Fruit fly (Drosophila melanogaster) whole organism, embryonic: ENCODE data around the gene pit.
A peak's percentile ranks its signal among the peaks of the same experiment; 100 is the strongest.

Source experiments
- Aef1 ChIP-seq: fragments of 200-800 bp; sonication (Bioruptor generic); IDR thresholded peaks from 3 replicates; pipeline ENCODE4 v1.3.6; 2022; ENCODE audit warnings: missing biosample characterization, missing genetic modification characterization
- Antp ChIP-seq: fragments of 200-800 bp; sonication (Bioruptor generic); optimal IDR thresholded peaks from 3 replicates; lab custom pipeline; 2016; ENCODE audit warnings: missing biosample characterization, missing genetic modification characterization
- Bdp1 ChIP-seq: fragments of 200-800 bp; sonication (Bioruptor generic); optimal IDR thresholded peaks from 3 replicates; lab custom pipeline; 2016; ENCODE audit warnings: missing biosample characterization, missing genetic modification characterization
- C15 ChIP-seq: fragments of 200-800 bp; sonication (Bioruptor generic); IDR thresholded peaks from 3 replicates; pipeline ENCODE4 v1.3.6; 2022; ENCODE audit warnings: missing biosample characterization, missing genetic modification characterization
- CG10431 ChIP-seq: fragments of 200-800 bp; sonication (Bioruptor generic); optimal IDR thresholded peaks from 3 replicates; lab custom pipeline; 2018; ENCODE audit warnings: missing biosample characterization, mild to moderate bottlenecking, missing genetic modification characterization
- CG11093 ChIP-seq: fragments of 200-800 bp; sonication (Bioruptor generic); IDR thresholded peaks from 3 replicates; pipeline ENCODE4 v1.3.6; 2022; ENCODE audit warnings: missing biosample characterization, missing genetic modification characterization
- CG11560 ChIP-seq: fragments of 200-800 bp; sonication (Bioruptor generic); IDR thresholded peaks from 3 replicates; pipeline ENCODE4 v1.3.6; 2022; ENCODE audit warnings: missing biosample characterization, missing genetic modification characterization
- CG11695 ChIP-seq: fragments of 200-800 bp; sonication (Bioruptor generic); IDR thresholded peaks from 3 replicates; pipeline ENCODE4 v1.3.6; 2022; ENCODE audit warnings: missing biosample characterization, missing genetic modification characterization
- CG12071 ChIP-seq: fragments of 200-800 bp; sonication (Bioruptor generic); optimal IDR thresholded peaks from 3 replicates; lab custom pipeline; 2018; ENCODE audit warnings: missing biosample characterization, mild to moderate bottlenecking, missing genetic modification characterization
- CG12104 ChIP-seq: fragments of 200-800 bp; sonication (Bioruptor generic); optimal IDR thresholded peaks from 3 replicates; lab custom pipeline; 2016; ENCODE audit warnings: missing biosample characterization, missing genetic modification characterization
- CG12391 ChIP-seq: fragments of 200-800 bp; sonication (Bioruptor generic); optimal IDR thresholded peaks from 3 replicates; lab custom pipeline; 2018; ENCODE audit warnings: missing biosample characterization, mild to moderate bottlenecking, missing genetic modification characterization, moderate library complexity
- CG14441 ChIP-seq: fragments of 200-800 bp; sonication (Bioruptor generic); IDR thresholded peaks from 2 replicates; pipeline ENCODE4 v1.3.6; 2022; ENCODE audit warnings: missing biosample characterization, missing genetic modification characterization
- CG17186 ChIP-seq: fragments of 200-800 bp; sonication (Bioruptor generic); optimal IDR thresholded peaks from 3 replicates; lab custom pipeline; 2017; ENCODE audit warnings: missing biosample characterization, missing genetic modification reagents, missing genetic modification characterization
- CG17612 ChIP-seq: fragments of 200-800 bp; sonication (Bioruptor generic); IDR thresholded peaks from 2 replicates; pipeline ENCODE4 v1.3.6; 2022; ENCODE audit warnings: missing biosample characterization, missing genetic modification characterization
- CG17802 ChIP-seq: fragments of 200-800 bp; sonication (Bioruptor generic); optimal IDR thresholded peaks from 2 replicates; lab custom pipeline; 2018; ENCODE audit warnings: missing biosample characterization, mild to moderate bottlenecking, missing genetic modification characterization, moderate library complexity
- CG31441 ChIP-seq: fragments of 200-800 bp; sonication (Bioruptor generic); IDR thresholded peaks from 2 replicates; pipeline ENCODE4 v1.3.6; 2022; ENCODE audit warnings: missing biosample characterization, missing genetic modification characterization
- CG4424 ChIP-seq: fragments of 200-800 bp; sonication (Bioruptor generic); optimal IDR thresholded peaks from 3 replicates; lab custom pipeline; 2016; ENCODE audit warnings: missing biosample characterization, missing genetic modification characterization
- CG5180 ChIP-seq: fragments of 200-800 bp; sonication (Bioruptor generic); optimal IDR thresholded peaks from 3 replicates; lab custom pipeline; 2017; ENCODE audit warnings: missing biosample characterization, missing genetic modification characterization, mild to moderate bottlenecking, moderate library complexity, missing genetic modification reagents
- CG5245 ChIP-seq: fragments of 200-800 bp; sonication (Bioruptor generic); optimal IDR thresholded peaks from 3 replicates; lab custom pipeline; 2016; ENCODE audit warnings: missing biosample characterization, missing genetic modification characterization
- CG8089 ChIP-seq: fragments of 200-800 bp; sonication (Bioruptor generic); optimal IDR thresholded peaks from 3 replicates; lab custom pipeline; 2016; ENCODE audit warnings: missing biosample characterization, missing genetic modification characterization
- CG8281 ChIP-seq: fragments of 200-800 bp; sonication (Bioruptor generic); optimal IDR thresholded peaks from 2 replicates; lab custom pipeline; 2018; ENCODE audit warnings: missing biosample characterization, mild to moderate bottlenecking, missing genetic modification characterization, moderate library complexity
- CG8359 ChIP-seq: fragments of 200-800 bp; sonication (Bioruptor generic); optimal IDR thresholded peaks from 2 replicates; lab custom pipeline; 2017; ENCODE audit warnings: missing biosample characterization, mild to moderate bottlenecking, missing genetic modification characterization, borderline replicate concordance
- CG8765 ChIP-seq: fragments of 200-800 bp; sonication (Bioruptor generic); IDR thresholded peaks from 2 replicates; pipeline ENCODE4 v1.3.6; 2022; ENCODE audit warnings: missing biosample characterization, missing genetic modification characterization
- CrebB ChIP-seq: fragments of 200-800 bp; sonication (Bioruptor generic); optimal IDR thresholded peaks from 3 replicates; lab custom pipeline; 2018; ENCODE audit warnings: missing biosample characterization, mild to moderate bottlenecking, missing genetic modification characterization
- ERR ChIP-seq: fragments of 200-800 bp; sonication (Bioruptor generic); optimal IDR thresholded peaks from 2 replicates; lab custom pipeline; 2016; ENCODE audit warnings: missing biosample characterization, missing genetic modification characterization
- Med ChIP-seq: fragments of 200-800 bp; sonication (Bioruptor generic); peaks from one replicate; lab custom pipeline; 2016; ENCODE audit warnings: missing biosample characterization, missing genetic modification characterization, mild to moderate bottlenecking, inconsistent platforms, moderate library complexity
- Meics ChIP-seq: fragments of 200-800 bp; sonication (Bioruptor generic); optimal IDR thresholded peaks from 2 replicates; lab custom pipeline; 2017; ENCODE audit warnings: missing biosample characterization, mild to moderate bottlenecking, missing genetic modification characterization
- Nf-YA ChIP-seq: fragments of 200-800 bp; sonication (Bioruptor generic); IDR thresholded peaks from 2 replicates; pipeline ENCODE4 v1.3.6; 2022; ENCODE audit warnings: missing biosample characterization, missing genetic modification characterization
- Ravus ChIP-seq: fragments of 200-800 bp; sonication (Bioruptor generic); IDR thresholded peaks from 2 replicates; pipeline ENCODE4 v1.3.6; 2022; ENCODE audit warnings: missing biosample characterization, missing genetic modification characterization
- Stat92E ChIP-seq, 3 experiments: fragments of >200 bp in 2 of 3; fragments of 200-800 bp in 1 of 3; sonication (Bioruptor generic) in 1 of 3; optimal IDR thresholded peaks; 2 replicates each; lab custom pipeline; 2017 to 2019; ENCODE audit warnings: missing biosample characterization in 3 of 3, missing genetic modification characterization in 3 of 3, mild to moderate bottlenecking in 1 of 3, moderate library complexity in 1 of 3
- Usf ChIP-seq: fragments of 200-800 bp; sonication (Bioruptor generic); optimal IDR thresholded peaks from 2 replicates; lab custom pipeline; 2017; ENCODE audit warnings: missing genotype, missing biosample characterization, missing genetic modification characterization
- abd-A ChIP-seq: fragments of 200-800 bp; sonication (Bioruptor generic); optimal IDR thresholded peaks from 3 replicates; lab custom pipeline; 2019; ENCODE audit warnings: missing biosample characterization, mild to moderate bottlenecking, missing genetic modification characterization, moderate library complexity
- ato ChIP-seq: fragments of 200-800 bp; sonication (Bioruptor generic); IDR thresholded peaks from 2 replicates; pipeline ENCODE4 v1.3.6; 2022; ENCODE audit warnings: missing biosample characterization, missing genetic modification characterization; ENCODE audit not compliant: partially characterized antibody
- cas ChIP-seq: fragments of 200-800 bp; sonication (Bioruptor generic); IDR thresholded peaks from 2 replicates; pipeline ENCODE4 v1.3.6; 2022; ENCODE audit warnings: missing biosample characterization, missing genetic modification characterization
- crc ChIP-seq: fragments of 200-800 bp; sonication (Bioruptor generic); optimal IDR thresholded peaks from 2 replicates; lab custom pipeline; 2016; ENCODE audit warnings: missing biosample characterization, missing genetic modification characterization
- dan ChIP-seq: fragments of 200-800 bp; sonication (Bioruptor generic); IDR thresholded peaks from 2 replicates; pipeline ENCODE4 v1.3.6; 2022; ENCODE audit warnings: missing biosample characterization, missing genetic modification characterization
- dati ChIP-seq: fragments of 200-800 bp; sonication (Bioruptor generic); IDR thresholded peaks from 2 replicates; pipeline ENCODE4 v1.3.6; 2022; ENCODE audit warnings: missing biosample characterization, missing genetic modification characterization
- fd102C ChIP-seq: fragments of 200-800 bp; sonication (Bioruptor generic); optimal IDR thresholded peaks from 2 replicates; lab custom pipeline; 2018; ENCODE audit warnings: missing biosample characterization, mild to moderate bottlenecking, missing genetic modification characterization, moderate library complexity
- fu2 ChIP-seq: fragments of 200-800 bp; sonication (Bioruptor generic); optimal IDR thresholded peaks from 2 replicates; lab custom pipeline; 2016; ENCODE audit warnings: missing biosample characterization, missing genetic modification characterization
- her ChIP-seq: fragments of 200-800 bp; sonication (Bioruptor generic); optimal IDR thresholded peaks from 2 replicates; lab custom pipeline; 2016; ENCODE audit warnings: missing biosample characterization, missing genetic modification characterization
- maf-S ChIP-seq: fragments of 200-800 bp; sonication (Bioruptor generic); optimal IDR thresholded peaks from 2 replicates; lab custom pipeline; 2016; ENCODE audit warnings: missing biosample characterization, missing genetic modification characterization
- nmo ChIP-seq: fragments of 200-800 bp; sonication (Bioruptor generic); optimal IDR thresholded peaks from 2 replicates; lab custom pipeline; 2018; ENCODE audit warnings: missing biosample characterization, mild to moderate bottlenecking, missing genetic modification characterization, moderate library complexity
- odd ChIP-seq: fragments of 200-800 bp; sonication (Bioruptor generic); optimal IDR thresholded peaks from 2 replicates; lab custom pipeline; 2017; ENCODE audit warnings: missing biosample characterization, mild to moderate bottlenecking, missing genetic modification characterization
- pnt ChIP-seq: fragments of 200-800 bp; sonication (Bioruptor generic); optimal IDR thresholded peaks from 3 replicates; lab custom pipeline; 2016; ENCODE audit warnings: missing biosample characterization, missing genetic modification characterization
- sob ChIP-seq: fragments of 200-800 bp; sonication (Bioruptor generic); IDR thresholded peaks from 2 replicates; pipeline ENCODE4 v1.3.6; 2022; ENCODE audit warnings: missing biosample characterization, missing genetic modification characterization
- stc ChIP-seq: fragments of 200-800 bp; sonication (Bioruptor generic); IDR thresholded peaks from 2 replicates; pipeline ENCODE4 v1.3.6; 2022; ENCODE audit warnings: missing biosample characterization, missing genetic modification characterization
- stwl ChIP-seq: fragments of 200-800 bp; sonication (Bioruptor generic); optimal IDR thresholded peaks from 3 replicates; lab custom pipeline; 2018; ENCODE audit warnings: missing biosample characterization, mild to moderate bottlenecking, missing genetic modification characterization, moderate library complexity
- tin ChIP-seq: fragments of 200-800 bp; sonication (Bioruptor generic); optimal IDR thresholded peaks from 3 replicates; lab custom pipeline; 2016; ENCODE audit warnings: missing biosample characterization, missing genetic modification characterization
- toy ChIP-seq: fragments of 200-800 bp; sonication (Bioruptor generic); IDR thresholded peaks from 2 replicates; pipeline ENCODE4 v1.3.6; 2022; ENCODE audit warnings: missing biosample characterization, missing genetic modification characterization
- trem ChIP-seq: fragments of 200-800 bp; optimal IDR thresholded peaks from 3 replicates; lab custom pipeline; 2019; ENCODE audit warnings: missing biosample characterization, mild to moderate bottlenecking, missing genetic modification characterization, moderate library complexity
- trh ChIP-seq: fragments of 200-800 bp; sonication (Bioruptor generic); optimal IDR thresholded peaks from 2 replicates; lab custom pipeline; 2016; ENCODE audit warnings: missing biosample characterization, missing genetic modification characterization
- tx ChIP-seq: fragments of 200-800 bp; sonication (Bioruptor generic); optimal IDR thresholded peaks from 2 replicates; lab custom pipeline; 2016; ENCODE audit warnings: missing biosample characterization, missing genetic modification characterization
- unc-4 ChIP-seq: fragments of 200-800 bp; sonication (Bioruptor generic); IDR thresholded peaks from 2 replicates; pipeline ENCODE4 v1.3.6; 2022; ENCODE audit warnings: missing biosample characterization, missing genetic modification characterization; ENCODE audit not compliant: partially characterized antibody

Gene pit

DNA sequence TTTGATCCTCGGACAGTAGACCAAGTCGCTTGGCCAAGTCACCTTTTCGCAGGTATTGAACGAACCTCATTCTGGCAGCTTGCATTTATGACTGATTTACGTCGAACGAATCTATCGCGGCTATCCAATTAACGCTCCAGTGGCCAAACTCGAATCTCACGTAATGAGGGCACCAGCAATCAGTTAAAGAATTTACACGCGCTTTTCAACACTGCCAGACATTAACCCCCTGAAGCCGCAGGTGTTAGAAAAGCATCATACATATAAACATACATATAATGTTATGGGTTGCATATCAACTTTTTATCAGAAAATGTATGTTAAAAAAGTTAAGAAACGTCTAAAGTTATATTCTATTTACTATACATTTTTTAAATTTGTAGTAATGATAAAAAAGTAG is 8.8 kb upstream of the pit start, which contains the start of gene CG6028 (continued):
- TF ChIP-seq Usf (GFP tag; lab: Kevin White, UChicago) (no peak), CG11093 (GFP tag; lab: Robert Waterston, UW) (no peak), tx (GFP tag; lab: Kevin White, UChicago) (no peak), Meics (GFP tag; lab: Kevin White, UChicago) (no peak), Bdp1 (no peak), sob (GFP tag; lab: Robert Waterston, UW) (peak; percentile 52), CG5180 (GFP tag; lab: Kevin White, UChicago) (no peak), Stat92E (GFP tag; optimal IDR thresholded peaks at IDR 0.05; lab: Kevin White, UChicago) (no peak), CG12071 (GFP tag; lab: Kevin White, UChicago) (no peak), C15 (GFP tag; lab: Robert Waterston, UW) (no peak), CG17612 (GFP tag; lab: Robert Waterston, UW) (no peak), stwl (tag; lab: Kevin White, UChicago) (peak; percentile 80), CG31441 (GFP tag; lab: Robert Waterston, UW) (peak; percentile 40), Ravus (GFP tag; lab: Robert Waterston, UW) (no peak), her (GFP tag; lab: Kevin White, UChicago) (peak; percentile 9), stc (GFP tag; lab: Robert Waterston, UW) (no peak), toy (GFP tag; lab: Robert Waterston, UW) (no peak), unc-4 (peak; percentile 20), ato (no peak), CG12391 (tag; lab: Kevin White, UChicago) (no peak), fd102C (GFP tag; lab: Kevin White, UChicago) (no peak), trh (GFP tag; lab: Kevin White, UChicago) (no peak), ERR (no peak), CG17186 (GFP tag; lab: Kevin White, UChicago) (no peak), CG11695 (GFP tag; lab: Robert Waterston, UW) (no peak), CG8089 (GFP tag; lab: Kevin White, UChicago) (no peak), trem (tag; lab: Kevin White, UChicago) (peak; percentile 2), dan (GFP tag; lab: Robert Waterston, UW) (no peak), crc (GFP tag; lab: Kevin White, UChicago) (no peak), nmo (GFP tag; lab: Kevin White, UChicago) (no peak), CG14441 (GFP tag; lab: Robert Waterston, UW) (peak; percentile 17; the same call in 1 of the 2 replicates), fu2 (peak; percentile 3), tin (peak; percentile 2), Antp (GFP tag; lab: Kevin White, UChicago) (peak; percentile 33), CG12104 (GFP tag; lab: Kevin White, UChicago) (no peak), odd (GFP tag; lab: Kevin White, UChicago) (no peak), CG8765 (no peak), CG8281 (tag; lab: Kevin White, UChicago) (no peak), CG4424 (GFP tag; lab: Kevin White, UChicago) (peak; percentile 20), CG10431 (GFP tag; lab: Kevin White, UChicago) (no peak), Med (GFP tag; lab: Kevin White, UChicago) (peak; percentile 89), Aef1 (GFP tag; lab: Robert Waterston, UW) (no peak), cas (GFP tag; lab: Robert Waterston, UW) (no peak), Nf-YA (no peak), maf-S (GFP tag; lab: Kevin White, UChicago) (no peak), CG5245 (GFP tag; lab: Kevin White, UChicago) (peak; percentile 8), CrebB (tag; lab: Kevin White, UChicago) (no peak), CG17802 (tag; lab: Kevin White, UChicago) (no peak), dati (GFP tag; lab: Robert Waterston, UW) (no peak), CG11560 (tag; lab: Robert Waterston, UW) (no peak), pnt (GFP tag; lab: Kevin White, UChicago) (no peak), abd-A (tag; lab: Kevin White, UChicago) (no peak), CG8359 (GFP tag; lab: Kevin White, UChicago) (no peak)
